Fruit fly (Drosophila melanogaster) whole organism, pupa: Measurements from ENCODE around the gene CG6686.
A peak's percentile ranks its signal among the peaks of the same experiment; 100 is the strongest.

ENCODE experiments used
- CG10348 ChIP-seq: fragments of 200-800 bp; sonication (Bioruptor generic); IDR thresholded peaks from 2 replicates; pipeline ENCODE4 v1.3.6; 2022; ENCODE audit warnings: missing biosample characterization, missing genetic modification characterization
- CG12605 ChIP-seq: fragments of 200-800 bp; sonication (Bioruptor generic); IDR thresholded peaks from 2 replicates; pipeline ENCODE4 v1.3.6; 2022; ENCODE audit warnings: missing biosample characterization, missing genetic modification characterization
- CG13204 ChIP-seq: fragments of 200-800 bp; sonication (Bioruptor generic); optimal IDR thresholded peaks from 2 replicates; lab custom pipeline; 2018; ENCODE audit warnings: missing biosample characterization, mild to moderate bottlenecking, missing genetic modification characterization, moderate library complexity
- CG14655 ChIP-seq: fragments of 200-800 bp; sonication (Bioruptor generic); optimal IDR thresholded peaks from 3 replicates; lab custom pipeline; 2017; ENCODE audit warnings: mild to moderate bottlenecking, missing biosample characterization, missing genetic modification reagents, missing genetic modification characterization
- CG15710 ChIP-seq: fragments of 200-800 bp; sonication (Bioruptor generic); optimal IDR thresholded peaks from 2 replicates; lab custom pipeline; 2018; ENCODE audit warnings: missing biosample characterization, mild to moderate bottlenecking, missing genetic modification characterization, moderate library complexity
- CG17806 ChIP-seq: fragments of 200-800 bp; sonication (Bioruptor generic); optimal IDR thresholded peaks from 2 replicates; lab custom pipeline; 2018; ENCODE audit warnings: missing biosample characterization, mild to moderate bottlenecking, missing genetic modification characterization, moderate library complexity
- CG32121 ChIP-seq: fragments of 200-800 bp; sonication (Bioruptor generic); IDR thresholded peaks from 2 replicates; pipeline ENCODE4 v1.3.6; 2022; ENCODE audit warnings: missing biosample characterization, missing genetic modification characterization
- CG34367 ChIP-seq: fragments of 200-800 bp; sonication (Bioruptor generic); optimal IDR thresholded peaks from 2 replicates; lab custom pipeline; 2018; ENCODE audit warnings: missing biosample characterization, mild to moderate bottlenecking, missing genetic modification characterization
- CG4496 ChIP-seq: fragments of 200-800 bp; sonication (Bioruptor generic); IDR thresholded peaks from 3 replicates; pipeline ENCODE4 v1.3.6; 2022; ENCODE audit warnings: missing biosample characterization, missing genetic modification characterization
- CG8159 ChIP-seq: fragments of 200-800 bp; sonication (Bioruptor generic); optimal IDR thresholded peaks from 3 replicates; lab custom pipeline; 2018; ENCODE audit warnings: missing biosample characterization, mild to moderate bottlenecking, missing genetic modification characterization, moderate library complexity
- CG8301 ChIP-seq: fragments of 200-800 bp; sonication (Bioruptor generic); optimal IDR thresholded peaks from 2 replicates; lab custom pipeline; 2018; ENCODE audit warnings: missing biosample characterization, mild to moderate bottlenecking, missing genetic modification characterization
- CG9948 ChIP-seq: fragments of 200-800 bp; sonication (Bioruptor generic); optimal IDR thresholded peaks from 2 replicates; lab custom pipeline; 2018; ENCODE audit warnings: missing biosample characterization, mild to moderate bottlenecking, missing genetic modification characterization, moderate library complexity
- D1 ChIP-seq: fragments of 200-800 bp; sonication (Bioruptor generic); optimal IDR thresholded peaks from 2 replicates; lab custom pipeline; 2018; ENCODE audit warnings: missing biosample characterization, mild to moderate bottlenecking, missing genetic modification characterization, moderate library complexity
- EcR ChIP-seq: fragments of 200-800 bp; sonication (Bioruptor generic); optimal IDR thresholded peaks from 3 replicates; lab custom pipeline; 2019; ENCODE audit warnings: missing biosample characterization, missing genetic modification characterization, mild to moderate bottlenecking, moderate library complexity, missing genetic modification reagents
- Ets98B ChIP-seq: fragments of 200-800 bp; sonication (Bioruptor generic); IDR thresholded peaks from 2 replicates; pipeline ENCODE4 v1.3.6; 2022; ENCODE audit warnings: missing biosample characterization, missing genetic modification characterization
- Pif1A ChIP-seq: fragments of 200-800 bp; sonication (Bioruptor generic); optimal IDR thresholded peaks from 3 replicates; lab custom pipeline; 2016; ENCODE audit warnings: missing biosample characterization, missing genetic modification characterization
- Pif1B ChIP-seq: fragments of 200-800 bp; sonication (Bioruptor generic); optimal IDR thresholded peaks from 3 replicates; lab custom pipeline; 2016; ENCODE audit warnings: missing biosample characterization, missing genetic modification characterization
- Snoo ChIP-seq: fragments of 200-800 bp; sonication (Bioruptor generic); optimal IDR thresholded peaks from 3 replicates; lab custom pipeline; 2017; ENCODE audit warnings: missing biosample characterization, mild to moderate bottlenecking, missing genetic modification characterization, inconsistent platforms
- fd96Ca ChIP-seq: fragments of 200-800 bp; sonication (Bioruptor generic); IDR thresholded peaks from 3 replicates; pipeline ENCODE4 v1.3.6; 2022; ENCODE audit warnings: missing biosample characterization, missing genetic modification characterization
- gl ChIP-seq: fragments of 200-800 bp; sonication (Bioruptor generic); optimal IDR thresholded peaks from 2 replicates; lab custom pipeline; 2018; ENCODE audit warnings: missing biosample characterization, mild to moderate bottlenecking, missing genetic modification characterization
- rn ChIP-seq: fragments of 200-800 bp; sonication (Bioruptor generic); IDR thresholded peaks from 2 replicates; pipeline ENCODE4 v1.3.6; 2022; ENCODE audit warnings: missing biosample characterization, missing genetic modification characterization

CG6686 gene

DNA sequence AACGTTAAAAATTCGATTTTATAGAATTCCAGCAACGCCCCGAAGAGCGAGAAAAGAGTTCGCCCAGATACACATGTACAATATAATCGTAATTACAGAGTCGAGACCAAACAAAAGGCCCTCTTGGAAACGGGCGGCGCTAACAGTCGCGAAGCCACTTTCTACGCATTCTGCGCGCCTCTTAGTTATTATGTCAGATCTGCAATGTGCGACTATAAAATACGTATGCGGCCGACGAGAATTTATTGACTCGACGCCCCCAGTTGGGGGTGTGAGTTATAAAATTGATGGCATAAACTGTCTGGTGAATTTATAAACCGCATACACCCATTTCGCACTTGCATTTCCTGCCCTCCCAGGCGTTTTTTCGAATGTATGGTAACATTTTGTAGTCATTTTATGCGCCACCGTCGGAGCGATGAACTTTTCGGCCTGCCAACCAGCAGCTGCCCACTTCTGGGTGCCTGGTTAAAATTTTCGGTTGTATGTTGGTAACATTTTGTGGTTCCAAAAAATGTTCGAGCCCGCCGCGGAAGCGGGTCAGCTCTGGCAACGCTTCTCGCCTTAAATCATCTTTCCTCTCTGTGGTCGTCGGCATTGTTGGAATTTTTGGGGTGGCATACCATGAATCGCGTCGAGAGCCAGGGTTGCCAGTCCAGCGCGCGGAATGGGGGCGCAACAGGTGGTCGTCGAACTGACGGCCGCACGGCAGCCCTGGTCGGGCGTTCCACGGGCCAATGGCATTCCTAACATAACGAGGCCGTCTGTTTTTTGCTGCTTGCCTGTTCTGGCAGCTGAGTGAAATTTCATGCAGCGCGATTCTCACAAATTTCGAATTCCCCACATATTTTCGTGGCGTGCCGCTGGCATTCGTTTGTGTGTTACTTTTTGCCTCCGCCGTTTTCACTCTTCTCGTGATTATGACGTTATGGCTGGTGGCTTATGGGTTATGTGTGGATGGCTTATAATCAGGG is 24.1 kb upstream of the CG6686 start:
- TF ChIP-seq gl = peak; percentile 48
- TF ChIP-seq rn (GFP tag; lab: Robert Waterston, UW) = no peak
- no peak for TF ChIP-seq CG10348 (GFP tag; lab: Robert Waterston, UW)
- TF ChIP-seq CG12605 (GFP tag; lab: Robert Waterston, UW) = no peak
- TF ChIP-seq CG8159 (tag; lab: Kevin White, UChicago) = peak; percentile 64
- TF ChIP-seq CG9948 (tag; lab: Kevin White, UChicago) = peak; percentile 35
- peak; percentile 73 for TF ChIP-seq Pif1B (GFP tag; lab: Kevin White, UChicago)
- peak; percentile 51 for TF ChIP-seq CG17806 (tag; lab: Kevin White, UChicago)
- peak; percentile 54 for TF ChIP-seq CG15710 (tag; lab: Kevin White, UChicago)
- TF ChIP-seq fd96Ca = no peak
- peak; percentile 96 for TF ChIP-seq CG13204
- no peak for TF ChIP-seq CG4496 (GFP tag; lab: Robert Waterston, UW)
- peak; percentile 66 for TF ChIP-seq Snoo (tag; lab: Kevin White, UChicago)
- peak; percentile 67 for TF ChIP-seq CG14655 (GFP tag; lab: Kevin White, UChicago)
- no peak for TF ChIP-seq CG32121 (GFP tag; lab: Robert Waterston, UW)
- peak; percentile 58 for TF ChIP-seq CG8301 (tag; lab: Kevin White, UChicago)
- TF ChIP-seq D1 (tag; lab: Kevin White, UChicago) = no peak
- no peak for TF ChIP-seq Pif1A (GFP tag; lab: Kevin White, UChicago)
- peak; percentile 13 for TF ChIP-seq CG34367
- TF ChIP-seq EcR (GFP tag; lab: Kevin White, UChicago) = peak; percentile 100
- TF ChIP-seq Ets98B (GFP tag; lab: Robert Waterston, UW) = no peak

DNA sequence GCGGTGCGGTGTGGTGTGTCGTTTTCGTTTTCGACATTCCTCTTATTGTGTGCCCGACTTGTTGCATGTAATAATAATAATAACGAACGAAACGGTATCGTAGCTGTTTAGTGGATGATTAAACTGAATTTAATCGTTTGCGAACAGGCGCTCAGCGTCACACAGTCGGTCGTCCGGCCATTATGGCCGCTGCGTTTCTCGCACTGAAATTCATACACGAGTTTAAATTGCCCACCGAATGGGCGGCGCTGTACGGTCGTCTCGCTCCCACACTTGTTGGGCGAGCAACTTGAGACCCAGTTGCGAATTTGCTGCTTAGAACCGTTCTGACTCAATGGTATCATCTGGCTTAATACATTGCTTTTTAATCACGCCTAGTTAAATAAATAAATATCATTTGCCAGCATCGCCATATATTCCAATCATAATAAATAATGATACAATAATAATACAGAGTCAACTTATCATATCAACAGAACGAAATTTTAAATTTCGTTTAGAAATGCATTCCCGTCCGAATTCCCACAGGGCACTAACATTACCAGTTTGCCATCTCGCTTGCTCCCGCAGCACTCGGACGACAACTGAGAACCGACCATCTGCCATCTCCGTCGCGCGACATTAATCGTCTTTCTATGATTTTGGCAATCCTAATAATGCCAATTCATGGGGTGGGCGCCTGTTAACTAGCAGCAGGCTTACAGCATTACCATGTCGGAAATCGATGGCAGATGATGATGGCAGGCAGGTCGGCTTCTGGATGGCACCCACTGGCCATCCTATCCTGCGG is 23.2 kb upstream of the CG6686 start:
- TF ChIP-seq CG17806 (tag; lab: Kevin White, UChicago) (peak; percentile 90), CG4496 (GFP tag; lab: Robert Waterston, UW) (no peak), CG10348 (GFP tag; lab: Robert Waterston, UW) (no peak), Ets98B (GFP tag; lab: Robert Waterston, UW) (no peak), EcR (GFP tag; lab: Kevin White, UChicago) (no peak), CG12605 (GFP tag; lab: Robert Waterston, UW) (no peak), CG8159 (tag; lab: Kevin White, UChicago) (peak; percentile 96), CG32121 (GFP tag; lab: Robert Waterston, UW) (no peak), Snoo (tag; lab: Kevin White, UChicago) (peak; percentile 93), Pif1A (GFP tag; lab: Kevin White, UChicago) (peak; percentile 90), CG9948 (tag; lab: Kevin White, UChicago) (peak; percentile 92), Pif1B (GFP tag; lab: Kevin White, UChicago) (peak; percentile 81), fd96Ca (no peak), gl (peak; percentile 82), rn (GFP tag; lab: Robert Waterston, UW) (no peak), CG14655 (GFP tag; lab: Kevin White, UChicago) (peak; percentile 92), CG13204 (peak; percentile 71), D1 (tag; lab: Kevin White, UChicago) (no peak), CG15710 (tag; lab: Kevin White, UChicago) (peak; percentile 93), CG34367 (peak; percentile 90), CG8301 (tag; lab: Kevin White, UChicago) (peak; percentile 93)

DNA sequence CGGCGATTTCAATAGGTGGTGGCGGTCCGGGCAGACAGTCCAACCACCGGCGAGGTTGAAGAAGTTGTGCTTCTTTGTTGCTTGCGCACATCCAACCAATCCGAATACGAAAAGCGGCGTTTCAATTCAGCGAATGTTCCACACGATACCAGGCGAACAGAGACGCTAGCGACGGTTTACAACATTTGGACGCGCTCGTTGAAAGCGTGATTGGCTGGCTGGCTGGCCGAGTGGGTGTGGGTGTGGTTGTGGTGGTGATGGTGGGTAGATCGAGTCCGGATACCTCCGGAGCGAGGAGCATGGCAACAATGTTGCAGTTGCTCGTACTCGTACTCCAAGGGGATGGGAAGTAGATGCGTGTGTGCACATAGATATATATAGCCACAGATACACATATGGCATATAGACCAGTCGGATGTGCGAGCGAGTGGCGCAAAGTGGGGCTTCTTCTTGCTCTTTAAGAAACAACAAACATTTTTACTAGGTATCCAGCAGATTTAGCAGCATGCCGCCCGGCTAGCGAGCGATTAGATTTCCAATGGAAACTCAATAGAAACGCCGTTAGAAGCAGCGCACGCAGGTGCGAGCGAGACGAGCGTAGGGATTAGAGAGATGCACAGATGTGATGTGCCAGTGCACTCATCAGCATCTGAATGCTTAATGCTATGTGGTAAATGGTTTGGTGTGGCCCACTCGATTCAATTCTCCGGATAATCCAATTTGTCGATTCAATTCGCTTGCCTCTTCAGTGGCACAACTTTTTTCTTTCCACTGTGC is 22.4 kb upstream of the CG6686 start:
- peak; percentile 30 for TF ChIP-seq Snoo (tag; lab: Kevin White, UChicago)
- peak; percentile 91 for TF ChIP-seq CG13204
- TF ChIP-seq Pif1A (GFP tag; lab: Kevin White, UChicago) = no peak
- no peak for TF ChIP-seq fd96Ca
- TF ChIP-seq CG9948 (tag; lab: Kevin White, UChicago) = no peak
- TF ChIP-seq CG8301 (tag; lab: Kevin White, UChicago) = no peak
- peak; percentile 3 for TF ChIP-seq gl
- TF ChIP-seq CG34367 = no peak
- TF ChIP-seq CG32121 (GFP tag; lab: Robert Waterston, UW) = no peak
- TF ChIP-seq D1 (tag; lab: Kevin White, UChicago) = no peak
- no peak for TF ChIP-seq CG17806 (tag; lab: Kevin White, UChicago)
- TF ChIP-seq EcR (GFP tag; lab: Kevin White, UChicago) = peak; percentile 93
- no peak for TF ChIP-seq CG12605 (GFP tag; lab: Robert Waterston, UW)
- TF ChIP-seq rn (GFP tag; lab: Robert Waterston, UW) = no peak
- no peak for TF ChIP-seq Ets98B (GFP tag; lab: Robert Waterston, UW)
- TF ChIP-seq CG8159 (tag; lab: Kevin White, UChicago) = no peak
- no peak for TF ChIP-seq CG10348 (GFP tag; lab: Robert Waterston, UW)
- TF ChIP-seq CG4496 (GFP tag; lab: Robert Waterston, UW) = no peak
- peak; percentile 18 for TF ChIP-seq Pif1B (GFP tag; lab: Kevin White, UChicago)
- no peak for TF ChIP-seq CG15710 (tag; lab: Kevin White, UChicago)
- TF ChIP-seq CG14655 (GFP tag; lab: Kevin White, UChicago) = peak; percentile 19
